Worm (Caenorhabditis elegans): ENCODE measurements around the gene Y55F3C.9.

DNA sequence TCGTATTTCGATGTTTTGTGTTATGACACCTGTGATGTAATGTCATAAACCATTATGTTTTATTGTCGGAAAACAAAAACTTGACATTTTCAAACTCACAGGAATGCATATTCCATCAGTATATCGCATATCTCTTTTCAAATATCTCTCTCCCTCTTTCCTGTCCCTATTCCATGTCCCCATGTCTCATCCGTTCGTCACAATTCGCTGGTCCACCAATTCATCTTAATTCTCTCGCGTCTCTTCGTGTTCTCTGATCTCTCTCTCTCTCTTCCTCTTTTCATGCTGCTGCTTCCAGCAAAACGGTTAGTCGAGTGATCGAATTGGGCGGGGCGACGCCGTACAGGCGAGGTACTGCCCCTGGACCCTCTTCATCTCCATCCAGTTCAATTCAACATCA is 13.8 kb upstream of the Y55F3C.9 start:
- TF ChIP-seq ccch-3 (GFP tag; optimal IDR thresholded peaks at IDR 0.05), result no peak
- no peak for TF ChIP-seq F10E7.11 (tag; optimal IDR thresholded peaks at IDR 0.05)
- TF ChIP-seq akir-1 (GFP tag; optimal IDR thresholded peaks at IDR 0.05), result no peak
- no peak for TF ChIP-seq unc-130 (GFP tag; optimal IDR thresholded peaks at IDR 0.05)
- TF ChIP-seq ceh-40 (GFP tag; IDR thresholded peaks at IDR 0.05), result no peak

All from whole organism, young adult.